Fruit fly (Drosophila melanogaster): ENCODE measurements around the gene MICU1.

Gene MICU1

DNA sequence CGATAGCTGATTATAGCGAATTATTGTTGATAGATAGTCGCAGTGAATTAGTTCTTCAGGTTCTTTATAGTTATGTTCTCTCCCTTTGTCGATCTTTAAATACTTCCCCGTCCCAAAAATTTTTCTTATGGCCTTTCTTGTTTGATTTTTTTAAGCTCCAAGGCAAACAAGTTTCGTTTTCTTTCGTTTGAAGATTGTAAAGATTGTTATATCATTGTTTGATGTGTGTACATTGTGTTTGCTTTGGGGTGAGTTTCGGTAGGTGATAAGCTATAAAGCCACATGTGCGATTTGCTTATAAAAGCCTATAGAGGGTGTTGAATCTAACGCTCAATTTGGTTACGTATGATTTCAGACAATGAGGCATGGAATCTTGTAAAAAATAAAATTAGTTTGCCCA, 23.2 kb upstream of the MICU1 start (continued):
- TF ChIP-seq MTF-1 (GFP tag; optimal IDR thresholded peaks at IDR 0.05; ENCODE audit: borderline replicate concordance) (no peak), pan (optimal IDR thresholded peaks at IDR 0.05) (no peak), pan (GFP tag; optimal IDR thresholded peaks at IDR 0.05 in 1 of 2, IDR thresholded peaks at IDR 0.05 in 1 of 2) (no peak), C15 (GFP tag; IDR thresholded peaks at IDR 0.05) (no peak), hkb (optimal IDR thresholded peaks at IDR 0.05) (no peak), hkb (GFP tag; IDR thresholded peaks at IDR 0.05) (peak; percentile 22; the same call in 1 of the 2 replicates), Hr78 (GFP tag; optimal IDR thresholded peaks at IDR 0.05) (peak in 1 of 2 experiments; percentile 13), CG11504 (tag; optimal IDR thresholded peaks at IDR 0.05) (peak; percentile 33), CG2116 (GFP tag; optimal IDR thresholded peaks at IDR 0.05) (no peak), pros (GFP tag; optimal IDR thresholded peaks at IDR 0.05) (no peak), trh (GFP tag; optimal IDR thresholded peaks at IDR 0.05) (no peak), Blimp-1 (GFP tag; optimal IDR thresholded peaks at IDR 0.05) (peak; percentile 57), Asciz (GFP tag; optimal IDR thresholded peaks at IDR 0.05) (peak; percentile 57), CG12236 (GFP tag; optimal IDR thresholded peaks at IDR 0.05) (no peak), TFAM (GFP tag; optimal IDR thresholded peaks at IDR 0.05) (no peak), unpg (GFP tag; optimal IDR thresholded peaks at IDR 0.05) (peak; percentile 28), CHES-1-like (GFP tag; optimal IDR thresholded peaks at IDR 0.05) (no peak), ash1 (GFP tag; optimal IDR thresholded peaks at IDR 0.05) (no peak), Med (GFP tag) (peak; percentile 54), CG3838 (GFP tag; optimal IDR thresholded peaks at IDR 0.05) (peak; percentile 2), CG7271 (tag; optimal IDR thresholded peaks at IDR 0.05) (no peak), CG18262 (tag; optimal IDR thresholded peaks at IDR 0.05) (peak; percentile 8), sens (GFP tag) (peak; percentile 94), sim (GFP tag; IDR thresholded peaks at IDR 0.05) (no peak), crp (GFP tag; optimal IDR thresholded peaks at IDR 0.05) (no peak), gsb-n (tag; optimal IDR thresholded peaks at IDR 0.05) (peak; percentile 38), gcm2 (GFP tag; optimal IDR thresholded peaks at IDR 0.05) (no peak), Sox100B (GFP tag; optimal IDR thresholded peaks at IDR 0.05) (peak; percentile 26), grn (GFP tag; optimal IDR thresholded peaks at IDR 0.05) (peak; percentile 37), CG1233 (GFP tag; optimal IDR thresholded peaks at IDR 0.05) (peak; percentile 8), HLH54F (GFP tag; optimal IDR thresholded peaks at IDR 0.05) (no peak), kni (GFP tag; optimal IDR thresholded peaks at IDR 0.05) (no peak), CG17359 (tag; optimal IDR thresholded peaks at IDR 0.05) (peak; percentile 11), Sox102F (GFP tag; optimal IDR thresholded peaks at IDR 0.05) (peak; percentile 33), nmo (GFP tag; optimal IDR thresholded peaks at IDR 0.05) (no peak), CG2678 (tag; optimal IDR thresholded peaks at IDR 0.05) (peak; percentile 44), wor (GFP tag; IDR thresholded peaks at IDR 0.05) (no peak), ap (GFP tag; IDR thresholded peaks at IDR 0.05) (no peak), CG8290 (GFP tag; optimal IDR thresholded peaks at IDR 0.05) (peak; percentile 48), CG8290 (tag; optimal IDR thresholded peaks at IDR 0.05) (peak in 1 of 2 experiments; percentile 12), Camta (GFP tag; optimal IDR thresholded peaks at IDR 0.05) (peak; percentile 58), D19A (tag; optimal IDR thresholded peaks at IDR 0.05) (peak; percentile 27), Tbp (GFP tag; optimal IDR thresholded peaks at IDR 0.05) (no peak), CG7357 (GFP tag; IDR thresholded peaks at IDR 0.05) (no peak), CG12104 (GFP tag; optimal IDR thresholded peaks at IDR 0.05) (peak; percentile 28), onecut (GFP tag; IDR thresholded peaks at IDR 0.05) (peak; percentile 64), amos (GFP tag; IDR thresholded peaks at IDR 0.05; ENCODE audit: partially characterized antibody) (no peak), CG6254 (GFP tag; optimal IDR thresholded peaks at IDR 0.05) (no peak), CG12299 (tag; optimal IDR thresholded peaks at IDR 0.05) (peak; percentile 4), chm (GFP tag; IDR thresholded peaks at IDR 0.05) (no peak), emc (GFP tag; optimal IDR thresholded peaks at IDR 0.05) (no peak), Ets65A (GFP tag) (no peak)
